Worm (Caenorhabditis elegans) whole organism, young adult: ENCODE results near the gene hlh-4.

ENCODE experiments used
- B0019.2 ChIP-seq: fragments of 200-800 bp; sonication (Bioruptor generic); conservative IDR thresholded peaks from 2 replicates; pipeline ENCODE4 v1.3.6; 2022; ENCODE audit warnings: missing genetic modification reagents, missing genetic modification characterization, missing compliant biosample characterization
- C17E4.6 ChIP-seq: fragments of 200-800 bp; sonication (Bioruptor generic); IDR thresholded peaks from 2 replicates; pipeline ENCODE4 v1.3.6; 2022; ENCODE audit warnings: missing genetic modification reagents, missing genetic modification characterization, missing compliant biosample characterization
- D2030.7 ChIP-seq: fragments of 200-800 bp; sonication (Bioruptor generic); IDR thresholded peaks from 2 replicates; pipeline ENCODE4 v1.3.6; 2022; ENCODE audit warnings: missing genetic modification reagents, missing genetic modification characterization, missing compliant biosample characterization
- F10E7.11 ChIP-seq: sonication (generic microtip); optimal IDR thresholded peaks from 2 replicates; lab custom pipeline; 2017; ENCODE audit warnings: mild to moderate bottlenecking, missing genetic modification characterization, moderate library complexity, missing compliant biosample characterization
- F33H1.4 ChIP-seq: fragments of 200-800 bp; sonication (Bioruptor generic); IDR thresholded peaks from 2 replicates; pipeline ENCODE4 v1.3.6; 2022; ENCODE audit warnings: missing genetic modification reagents, missing genetic modification characterization, missing compliant biosample characterization
- F37B4.10 ChIP-seq: fragments of 200-800 bp; sonication (Bioruptor generic); IDR thresholded peaks from 2 replicates; pipeline ENCODE4 v1.3.6; 2022; ENCODE audit warnings: missing genetic modification characterization, missing compliant biosample characterization
- F55B11.4 ChIP-seq: sonication (generic microtip); optimal IDR thresholded peaks from 2 replicates; lab custom pipeline; 2016; ENCODE audit warnings: missing compliant biosample characterization, missing genetic modification characterization, borderline replicate concordance; ENCODE audit not compliant: insufficient read depth
- Y53G8AR.9 ChIP-seq: fragments of 200-800 bp; sonication (Bioruptor generic); conservative IDR thresholded peaks from 2 replicates; pipeline ENCODE4 v1.3.6; 2022; ENCODE audit warnings: missing genetic modification reagents, missing genetic modification characterization, missing compliant biosample characterization
- Y56A3A.18 ChIP-seq: fragments of 200-800 bp; sonication (Bioruptor generic); IDR thresholded peaks from 2 replicates; pipeline ENCODE4 v1.3.6; 2022; ENCODE audit warnings: missing genetic modification reagents, missing genetic modification characterization, missing compliant biosample characterization
- Y95B8A.8 ChIP-seq: fragments of 200-800 bp; sonication (Bioruptor generic); IDR thresholded peaks from 2 replicates; pipeline ENCODE4 v1.3.6; 2022; ENCODE audit warnings: missing genetic modification reagents, missing genetic modification characterization, missing compliant biosample characterization
- aptf-2 ChIP-seq: fragments of 200-800 bp; sonication (Bioruptor generic); conservative IDR thresholded peaks from 2 replicates; pipeline ENCODE4 v1.3.6; 2022; ENCODE audit warnings: missing genetic modification reagents, missing genetic modification characterization, missing compliant biosample characterization
- bed-1 ChIP-seq: fragments of 200-800 bp; sonication (Bioruptor generic); IDR thresholded peaks from 2 replicates; pipeline ENCODE4 v1.3.6; 2022; ENCODE audit warnings: missing genetic modification reagents, missing genetic modification characterization, missing compliant biosample characterization
- ccch-3 ChIP-seq: fragments of 200-800 bp; sonication (Bioruptor generic); optimal IDR thresholded peaks from 2 replicates; lab custom pipeline; 2018; ENCODE audit warnings: mild to moderate bottlenecking, missing genetic modification characterization, missing compliant biosample characterization
- cebp-1 ChIP-seq, 2 experiments: fragments of 200-800 bp in 1 of 2; sonication (Bioruptor generic) in 1 of 2; sonication (generic microtip) in 1 of 2; IDR thresholded peaks in 1 of 2; optimal IDR thresholded peaks in 1 of 2; 2 replicates each; pipeline versions ENCODE4 v1.3.6 to Lab custom; 2017 to 2022; ENCODE audit warnings: missing compliant biosample characterization in 2 of 2, missing genetic modification characterization in 2 of 2, mild to moderate bottlenecking in 1 of 2, missing genetic modification reagents in 1 of 2, moderate library complexity in 1 of 2
- cebp-2 ChIP-seq: fragments of 200-800 bp; sonication (Bioruptor generic); IDR thresholded peaks from 2 replicates; pipeline ENCODE4 v1.3.6; 2022; ENCODE audit warnings: missing genetic modification characterization, missing compliant biosample characterization
- ceh-100 ChIP-seq: fragments of 200-800 bp; sonication (Bioruptor generic); IDR thresholded peaks from 2 replicates; pipeline ENCODE4 v1.3.6; 2022; ENCODE audit warnings: missing genetic modification reagents, missing genetic modification characterization, missing compliant biosample characterization
- ceh-27 ChIP-seq: fragments of 200-800 bp; sonication (Bioruptor generic); optimal IDR thresholded peaks from 2 replicates; lab custom pipeline; 2018; ENCODE audit warnings: mild to moderate bottlenecking, missing genetic modification characterization, moderate library complexity, missing compliant biosample characterization
- ceh-79 ChIP-seq: sonication (generic microtip); optimal IDR thresholded peaks from 2 replicates; lab custom pipeline; 2017; ENCODE audit warnings: mild to moderate bottlenecking, missing genetic modification characterization, missing compliant biosample characterization
- die-1 ChIP-seq: sonication (generic microtip); optimal IDR thresholded peaks from 2 replicates; lab custom pipeline; 2016; ENCODE audit warnings: missing genotype, mild to moderate bottlenecking, missing genetic modification characterization, missing compliant biosample characterization
- dpl-1 ChIP-seq: fragments of 150-350 bp; optimal IDR thresholded peaks from 2 replicates; lab custom pipeline; 2014; ENCODE audit warnings: missing biosample characterization, missing genetic modification reagents, missing genetic modification characterization
- efl-1 ChIP-seq: fragments of 150-350 bp; optimal IDR thresholded peaks from 2 replicates; lab custom pipeline; 2014; ENCODE audit warnings: missing biosample characterization, missing genetic modification reagents, missing genetic modification characterization
- egl-18 ChIP-seq: fragments of 200-800 bp; sonication (Bioruptor generic); IDR thresholded peaks from 2 replicates; pipeline ENCODE4 v1.3.6; 2022; ENCODE audit warnings: missing genetic modification reagents, missing genetic modification characterization, missing compliant biosample characterization
- gei-17 ChIP-seq: fragments of 200-800 bp; sonication (Bioruptor generic); optimal IDR thresholded peaks from 2 replicates; lab custom pipeline; 2018; ENCODE audit warnings: mild to moderate bottlenecking, missing genetic modification characterization, missing compliant biosample characterization
- hmg-1.2 ChIP-seq: fragments of 200-800 bp; sonication (Bioruptor generic); IDR thresholded peaks from 2 replicates; pipeline ENCODE4 v1.3.6; 2022; ENCODE audit warnings: missing genetic modification reagents, missing genetic modification characterization, missing compliant biosample characterization
- hsf-1 ChIP-seq: fragments of 200-800 bp; sonication (Bioruptor generic); IDR thresholded peaks from 2 replicates; pipeline ENCODE4 v1.3.6; 2022; ENCODE audit warnings: missing genetic modification reagents, missing genetic modification characterization, missing compliant biosample characterization
- lag-1 ChIP-seq: fragments of 200-800 bp; sonication (Bioruptor generic); IDR thresholded peaks from 2 replicates; pipeline ENCODE4 v1.3.6; 2022; ENCODE audit warnings: missing genetic modification reagents, missing genetic modification characterization, missing compliant biosample characterization
- lin-26 ChIP-seq: fragments of 200-800 bp; sonication (Bioruptor generic); IDR thresholded peaks from 2 replicates; pipeline ENCODE4 v1.3.6; 2022; ENCODE audit warnings: missing genetic modification reagents, missing genetic modification characterization, missing compliant biosample characterization
- lin-54 ChIP-seq: fragments of 200-800 bp; sonication (Bioruptor generic); optimal IDR thresholded peaks from 2 replicates; lab custom pipeline; 2018; ENCODE audit warnings: mild to moderate bottlenecking, missing genetic modification characterization, missing compliant biosample characterization
- lsl-1 ChIP-seq: fragments of 200-800 bp; sonication (Bioruptor generic); optimal IDR thresholded peaks from 2 replicates; lab custom pipeline; 2018; ENCODE audit warnings: mild to moderate bottlenecking, missing genetic modification characterization, moderate library complexity, missing compliant biosample characterization
- madf-6 ChIP-seq: fragments of 200-800 bp; sonication (Bioruptor generic); IDR thresholded peaks from 2 replicates; pipeline ENCODE4 v1.3.6; 2022; ENCODE audit warnings: missing genetic modification reagents, missing genetic modification characterization, missing compliant biosample characterization
- madf-8 ChIP-seq: fragments of 200-800 bp; sonication (Bioruptor generic); conservative IDR thresholded peaks from 2 replicates; pipeline ENCODE4 v1.3.6; 2022; ENCODE audit warnings: missing genetic modification reagents, missing genetic modification characterization, missing compliant biosample characterization
- mcd-1 ChIP-seq: fragments of 200-800 bp; sonication (Bioruptor generic); IDR thresholded peaks from 2 replicates; pipeline ENCODE4 v1.3.6; 2022; ENCODE audit warnings: missing genetic modification reagents, missing genetic modification characterization, missing compliant biosample characterization
- mes-4 ChIP-seq: sonication (generic microtip); optimal IDR thresholded peaks from 2 replicates; lab custom pipeline; 2016; ENCODE audit warnings: missing genotype, missing genetic modification characterization, missing compliant biosample characterization
- nfyb-1 ChIP-seq: fragments of 200-800 bp; sonication (Bioruptor generic); IDR thresholded peaks from 2 replicates; pipeline ENCODE4 v1.3.6; 2022; ENCODE audit warnings: missing genetic modification reagents, missing genetic modification characterization, missing compliant biosample characterization
- snpc-3.4 ChIP-seq: sonication (generic microtip); optimal IDR thresholded peaks from 2 replicates; lab custom pipeline; 2017; ENCODE audit warnings: missing genetic modification characterization, mild to moderate bottlenecking, missing compliant biosample characterization, antibody characterized with exemption, moderate library complexity, missing genotype, missing genetic modification reagents
- unc-62 ChIP-seq: fragments of 150-350 bp; optimal IDR thresholded peaks from 2 replicates; lab custom pipeline; 2014; ENCODE audit warnings: missing biosample characterization, missing genetic modification reagents, missing genetic modification characterization
- xnd-1 ChIP-seq: sonication (generic microtip); optimal IDR thresholded peaks from 2 replicates; lab custom pipeline; 2016; ENCODE audit warnings: missing genotype, missing genetic modification reagents, missing genetic modification characterization, missing compliant biosample characterization
- zfh-2 ChIP-seq: fragments of 200-800 bp; sonication (Bioruptor generic); conservative IDR thresholded peaks from 2 replicates; pipeline ENCODE4 v1.3.6; 2022; ENCODE audit warnings: missing genetic modification reagents, missing genetic modification characterization, missing compliant biosample characterization
- ztf-25 ChIP-seq: fragments of 200-800 bp; sonication (Bioruptor generic); IDR thresholded peaks from 2 replicates; pipeline ENCODE4 v1.3.6; 2022; ENCODE audit warnings: missing genetic modification reagents, missing genetic modification characterization, missing compliant biosample characterization
- ztf-3 ChIP-seq: fragments of 200-800 bp; sonication (Bioruptor generic); optimal IDR thresholded peaks from 2 replicates; lab custom pipeline; 2018; ENCODE audit warnings: mild to moderate bottlenecking, missing genetic modification characterization, missing compliant biosample characterization

hlh-4 gene

ce11 chrIII:9765465-9765900, 26.6 kb upstream of the hlh-4 start (continued):
- TF ChIP-seq cebp-1 (GFP tag; IDR thresholded peaks at IDR 0.05; lab: Robert Waterston, UW) (peak; percentile 84), cebp-1 (tag; optimal IDR thresholded peaks at IDR 0.05; lab: Kevin White, UChicago) (peak; percentile 97), C17E4.6 (peak; percentile 96), bed-1 (GFP tag; lab: Robert Waterston, UW) (peak; percentile 97), cebp-2 (peak; percentile 95), ceh-79 (tag; lab: Kevin White, UChicago) (peak; percentile 77)

DNA sequence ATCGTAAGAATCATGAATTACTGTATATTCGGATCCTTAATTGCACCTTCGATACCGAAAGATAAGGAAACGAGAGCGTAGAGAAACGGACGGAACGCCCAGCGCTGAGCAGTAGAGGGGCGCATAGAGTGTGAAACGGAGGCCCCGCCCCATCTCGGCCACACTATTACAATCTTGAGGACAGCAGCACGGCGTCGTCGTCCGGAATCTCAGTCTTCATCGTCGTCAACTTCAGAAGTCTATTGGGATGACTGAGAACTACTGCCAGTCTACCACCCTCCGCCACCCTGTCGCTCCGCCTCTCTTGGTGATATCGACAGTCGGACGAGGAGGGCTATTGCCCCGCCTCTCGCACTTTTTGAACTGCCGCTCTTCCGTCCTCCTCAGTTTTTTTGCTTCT, 25.9 kb upstream of the hlh-4 start:
- TF ChIP-seq die-1 (no peak), aptf-2 (no peak), zfh-2 (GFP tag; lab: Robert Waterston, UW) (peak; percentile 63; the same call in 1 of the 2 replicates), F33H1.4 (GFP tag; lab: Robert Waterston, UW) (0 out of 2 replicates have a peak, but pooled peaks have one; percentile 12), mcd-1 (GFP tag; lab: Robert Waterston, UW) (peak; percentile 22; the same call in 1 of the 2 replicates), ztf-3 (no peak), bed-1 (GFP tag; lab: Robert Waterston, UW) (0 out of 2 replicates have a peak, but pooled peaks have one; percentile 60)

- TF ChIP-seq efl-1 (GFP tag; lab: Kevin White, UChicago) (peak; percentile 16), xnd-1 (tag; lab: Kevin White, UChicago) (peak; percentile 64), lsl-1 (GFP tag; lab: Kevin White, UChicago) (peak; percentile 79), dpl-1 (GFP tag; lab: Kevin White, UChicago) (no peak), snpc-3.4 (tag; lab: Kevin White, UChicago) (peak; percentile 34), F33H1.4 (GFP tag; lab: Robert Waterston, UW) (peak; percentile 81), lin-26 (no peak), gei-17 (GFP tag; lab: Kevin White, UChicago) (no peak), madf-8 (GFP tag; lab: Robert Waterston, UW) (peak; percentile 50), lin-54 (GFP tag; lab: Kevin White, UChicago) (peak; percentile 3), madf-6 (GFP tag; lab: Robert Waterston, UW) (peak; percentile 76)
- TF ChIP-seq, all 124 proteins: peak for 8
Observed at ce11 chrIII:9762093-9762748, 23.4 kb upstream of the hlh-4 start, which contains the start of gene gcc-2. Gene gcc-2 (minus strand): TSS chrIII:9762143.

DNA sequence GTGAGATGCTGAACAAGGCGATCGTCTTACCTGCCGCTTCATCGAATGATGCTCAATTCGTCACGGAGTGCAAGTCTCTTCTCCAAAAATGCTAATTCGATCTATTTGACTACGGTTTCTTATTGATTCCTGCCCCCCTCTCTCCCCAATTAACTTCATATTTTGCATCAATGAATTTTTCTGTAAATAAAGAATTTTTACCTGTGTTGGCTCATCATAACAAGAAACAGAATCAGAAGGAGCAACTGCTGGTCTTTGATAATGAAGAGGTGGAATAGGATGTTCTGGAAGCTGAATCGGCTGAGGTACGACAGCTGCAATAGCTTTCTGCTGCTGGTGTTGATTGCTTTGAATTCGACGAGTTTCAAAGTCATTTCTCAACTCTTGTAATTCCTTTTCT, 21.3 kb upstream of the hlh-4 start:
- TF ChIP-seq lin-26 = peak; percentile 38; the same call in 1 of the 2 replicates
- 0 out of 2 replicates have a peak, but pooled peaks have one; percentile 21 for TF ChIP-seq cebp-2
- TF ChIP-seq B0019.2 = no peak
- TF ChIP-seq F55B11.4 (tag; lab: Kevin White, UChicago) = no peak
- TF ChIP-seq hmg-1.2 (GFP tag; lab: Robert Waterston, UW) = peak; percentile 15; the same call in 1 of the 2 replicates
- TF ChIP-seq hsf-1 (GFP tag; lab: Robert Waterston, UW) = 0 out of 2 replicates have a peak, but pooled peaks have one; percentile 58
- no peak for TF ChIP-seq nfyb-1 (GFP tag; lab: Robert Waterston, UW)
- no peak for TF ChIP-seq D2030.7
- 0 out of 2 replicates have a peak, but pooled peaks have one; percentile 36 for TF ChIP-seq ztf-25 (GFP tag; lab: Robert Waterston, UW)
- TF ChIP-seq mes-4 = no peak
- 0 out of 2 replicates have a peak, but pooled peaks have one; percentile 18 for TF ChIP-seq Y53G8AR.9
- no peak for TF ChIP-seq unc-62 (GFP tag; lab: Kevin White, UChicago)
- TF ChIP-seq F37B4.10 (GFP tag; lab: Robert Waterston, UW) = no peak
- no peak for TF ChIP-seq lag-1
- TF ChIP-seq ceh-27 (GFP tag; lab: Kevin White, UChicago) = no peak
- no peak for TF ChIP-seq egl-18 (GFP tag; lab: Robert Waterston, UW)
- TF ChIP-seq Y56A3A.18 = no peak
- TF ChIP-seq lin-54 (GFP tag; lab: Kevin White, UChicago) = no peak
- TF ChIP-seq madf-6 (GFP tag; lab: Robert Waterston, UW) = peak; percentile 49
- no peak for TF ChIP-seq cebp-1 (GFP tag; IDR thresholded peaks at IDR 0.05; lab: Robert Waterston, UW)
- no peak for TF ChIP-seq cebp-1 (tag; optimal IDR thresholded peaks at IDR 0.05; lab: Kevin White, UChicago)
- peak; percentile 35; the same call in 1 of the 2 replicates for TF ChIP-seq Y95B8A.8 (GFP tag; lab: Robert Waterston, UW)
- peak; percentile 46; the same call in 1 of the 2 replicates for TF ChIP-seq ceh-100
- no peak for TF ChIP-seq ccch-3 (GFP tag; lab: Kevin White, UChicago)
- TF ChIP-seq F10E7.11 (tag; lab: Kevin White, UChicago) = no peak
